Worm (Caenorhabditis elegans): ENCODE measurements around the gene F40G9.6.

DNA sequence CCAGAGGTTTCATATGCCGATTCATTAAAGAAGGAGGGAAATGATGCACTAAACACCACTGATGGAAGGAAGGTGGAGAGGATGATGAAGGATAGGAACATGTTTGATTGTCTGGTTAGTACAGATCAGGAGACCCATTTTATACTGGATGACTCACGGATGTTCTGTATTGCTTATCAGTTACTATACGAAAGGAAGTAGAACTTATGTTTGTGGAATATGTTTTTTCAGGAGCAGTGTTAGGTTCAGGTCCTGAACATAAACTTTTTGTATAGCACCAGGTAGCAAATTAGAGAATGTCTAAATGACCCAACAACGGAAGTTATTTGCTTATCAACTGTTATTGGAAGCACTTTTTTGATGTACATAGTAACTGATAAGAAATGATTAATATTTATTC lies 3.6 kb upstream of the F40G9.6 start, which contains the start of gene clec-148:
- TF ChIP-seq sea-1 (GFP tag; conservative IDR thresholded peaks at IDR 0.05) (no peak), scrt-1 (GFP tag; IDR thresholded peaks at IDR 0.05) (no peak), ceh-13 (GFP tag; optimal IDR thresholded peaks at IDR 0.05) (no peak), B0310.2 (tag; optimal IDR thresholded peaks at IDR 0.05) (no peak), ama-1 (optimal IDR thresholded peaks at IDR 0.05) (no peak), hnd-1 (tag; optimal IDR thresholded peaks at IDR 0.05) (no peak), F13C5.2 (tag; optimal IDR thresholded peaks at IDR 0.05) (no peak), flt-1 (GFP tag; IDR thresholded peaks at IDR 0.05) (no peak)

Data from whole organism, early embryonic.